Fruit fly (Drosophila melanogaster) S2 (cell line): ENCODE results near the gene CG32259.

ENCODE experiments used
- CG8478 ChIP-seq: fragments of >200 bp; optimal IDR thresholded peaks from 2 replicates; lab custom pipeline; 2018
- CTCF ChIP-seq, 2 experiments: fragments of >200 bp; optimal IDR thresholded peaks; 2 replicates each; lab custom pipeline; 2018

Gene CG32259

DNA sequence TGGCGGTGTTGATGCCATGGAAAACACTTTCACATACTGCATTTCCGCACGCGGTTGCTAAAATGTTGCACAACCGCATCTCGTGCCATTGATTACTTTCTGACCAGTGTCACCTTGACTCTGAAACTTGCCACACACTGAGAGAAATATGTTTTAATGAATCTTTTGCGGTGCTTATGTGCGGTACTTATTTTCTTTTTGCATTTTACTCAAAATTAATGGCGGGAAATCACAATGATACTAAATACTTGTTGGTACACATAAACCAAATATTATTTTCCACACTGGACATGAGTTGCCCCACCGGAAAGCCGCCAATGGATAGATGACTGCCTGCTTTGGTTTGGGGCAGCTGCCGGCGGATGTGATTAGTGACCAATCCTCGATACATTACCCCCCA lies 12.4 kb upstream of the CG32259 start:
- no peak for TF ChIP-seq CTCF (optimal IDR thresholded peaks at IDR 0.05; lab: Kevin White, UChicago)
- TF ChIP-seq CG8478 (lab: Kevin White, UChicago) = no peak

DNA sequence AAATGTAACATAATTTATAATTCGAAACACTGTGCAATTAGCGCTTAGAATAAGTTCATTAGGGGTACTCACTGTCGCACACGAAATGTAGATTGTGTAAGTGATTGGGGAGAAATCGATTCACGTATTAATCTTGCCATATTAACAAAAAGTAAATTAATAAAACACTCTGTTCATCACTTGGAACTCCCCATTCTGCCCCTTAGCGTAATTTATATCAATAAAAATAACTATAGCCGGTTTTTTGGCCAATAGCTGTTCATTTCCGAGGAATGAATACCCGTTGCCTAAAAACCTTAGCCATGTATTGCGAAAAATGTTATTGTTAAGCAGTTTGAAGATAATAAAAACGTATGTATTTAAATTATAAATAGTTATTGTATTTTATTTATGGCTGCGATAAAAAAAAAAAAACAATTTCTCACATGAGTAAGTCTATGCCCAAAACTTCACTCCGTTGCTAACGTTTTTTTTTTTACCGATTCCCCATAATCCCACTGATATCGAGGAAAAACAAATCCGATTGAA lies 9.8 kb upstream of the CG32259 start, which contains the start of gene Ugt305A1:
Gene Ugt305A1 (plus strand): TSS at position 478 of the 528 bp plus-strand sequence.
- TF ChIP-seq CTCF (optimal IDR thresholded peaks at IDR 0.05; lab: Kevin White, UChicago) (no peak), CG8478 (lab: Kevin White, UChicago) (no peak)

DNA sequence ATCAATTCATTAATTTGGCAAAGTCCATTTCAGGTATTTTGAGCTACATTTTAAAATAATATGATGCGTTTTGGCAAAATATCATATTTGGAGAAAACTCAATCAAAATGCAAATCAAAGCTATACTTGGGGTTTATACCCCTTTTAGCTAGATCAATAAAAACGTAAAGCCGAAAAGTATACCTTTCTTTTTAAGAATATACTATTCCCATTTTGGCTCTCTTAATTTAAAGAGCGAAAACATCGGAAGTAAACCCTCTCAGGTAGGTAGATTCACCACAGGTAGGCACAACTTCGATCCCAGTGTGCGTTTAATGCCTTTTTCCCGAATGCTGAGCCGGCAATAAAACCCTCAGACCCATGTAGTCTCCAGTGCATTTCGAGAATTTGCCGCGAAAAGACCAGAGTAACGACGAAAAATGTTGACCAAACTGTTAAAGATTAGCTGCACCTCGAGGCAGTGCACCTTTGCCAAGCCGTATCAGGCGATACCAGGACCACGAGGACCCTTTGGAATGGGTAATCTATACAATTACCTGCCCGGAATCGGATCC lies 7.2 kb upstream of the CG32259 start, which contains the start of gene dib:
Gene dib (plus strand): TSS at position 372 of the 554 bp plus-strand sequence.
- no peak for TF ChIP-seq CTCF (optimal IDR thresholded peaks at IDR 0.05; lab: Kevin White, UChicago)
- TF ChIP-seq CG8478 (lab: Kevin White, UChicago) = no peak

DNA sequence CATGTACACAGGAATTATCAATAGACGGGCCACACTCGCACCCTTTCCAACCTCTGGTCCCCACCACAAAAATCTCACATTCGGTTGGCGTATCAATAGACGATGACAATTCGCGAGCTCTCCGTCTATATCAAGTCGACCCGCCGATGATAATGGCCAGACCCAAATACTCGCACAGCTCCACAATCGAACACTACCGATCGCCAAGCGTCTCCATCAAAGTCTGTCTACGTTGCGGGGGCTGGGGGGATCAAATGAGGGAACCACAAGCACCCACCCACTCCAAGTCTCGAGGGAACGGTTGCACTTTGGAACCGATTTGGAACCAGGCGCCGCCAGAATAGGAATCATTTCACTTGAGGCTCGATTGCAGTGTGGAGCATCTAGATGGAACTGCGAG lies 801 bp upstream of the CG32259 start:
- no peak for TF ChIP-seq CTCF (optimal IDR thresholded peaks at IDR 0.05; lab: Kevin White, UChicago)
- no peak for TF ChIP-seq CG8478 (lab: Kevin White, UChicago)

DNA sequence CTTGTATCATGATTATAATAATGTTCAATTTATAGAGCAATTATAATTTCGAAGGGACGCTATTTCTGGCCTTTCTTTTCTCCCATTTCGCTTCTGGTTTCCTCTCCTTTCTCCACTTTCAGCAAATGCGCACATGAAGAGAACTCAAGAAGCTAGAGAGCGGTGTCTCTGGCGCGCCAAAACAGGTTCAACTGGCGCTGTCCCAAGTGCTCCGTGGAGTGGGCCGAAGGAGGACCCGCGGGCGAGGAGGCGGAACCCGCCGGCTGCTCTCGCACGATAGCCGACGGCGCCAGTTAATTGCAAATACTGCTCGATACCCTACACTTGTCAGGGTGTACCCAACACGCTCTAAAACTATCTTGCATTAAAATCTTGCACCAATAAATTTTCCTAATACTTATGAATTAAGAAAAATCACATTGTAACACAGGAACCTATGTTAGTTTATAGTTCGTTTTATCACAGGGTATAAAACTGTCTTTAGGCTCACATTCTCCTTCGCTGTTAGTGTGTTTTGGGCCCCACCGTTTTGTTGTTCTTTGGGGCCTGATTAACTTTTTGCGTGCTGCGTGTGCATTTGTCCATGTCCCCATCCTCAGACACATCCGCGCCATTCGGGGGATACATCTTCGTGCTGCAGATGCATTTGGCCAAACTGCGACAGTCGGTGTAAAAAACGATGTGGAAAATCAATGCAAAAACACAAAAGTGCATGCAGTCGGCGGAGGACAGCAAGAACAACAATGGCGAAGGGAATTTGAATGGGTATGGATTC lies 1.2 kb downstream of the CG32259 start:
- TF ChIP-seq CG8478 (lab: Kevin White, UChicago) (no peak), CTCF (optimal IDR thresholded peaks at IDR 0.05; lab: Kevin White, UChicago) (no peak)

DNA sequence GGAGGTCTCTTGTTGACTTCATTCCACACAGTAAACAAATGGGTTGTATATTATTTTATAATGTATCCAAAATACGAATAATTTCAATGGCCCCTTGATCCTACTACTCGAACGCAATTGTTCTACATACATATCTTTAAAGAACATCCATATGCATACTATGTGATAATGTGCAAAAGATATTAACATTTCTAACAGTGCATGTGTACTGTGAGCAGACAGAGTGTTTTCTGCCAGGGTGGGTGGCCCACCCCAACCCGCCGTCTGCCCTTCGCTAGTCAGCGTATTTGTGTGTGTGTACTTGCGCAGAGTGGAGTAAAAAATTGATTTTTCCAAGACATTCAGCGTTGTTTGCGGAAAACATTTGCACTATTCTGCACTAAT lies 1.8 kb downstream of the CG32259 start:
- TF ChIP-seq CG8478 (lab: Kevin White, UChicago) = no peak
- no peak for TF ChIP-seq CTCF (optimal IDR thresholded peaks at IDR 0.05; lab: Kevin White, UChicago)

DNA sequence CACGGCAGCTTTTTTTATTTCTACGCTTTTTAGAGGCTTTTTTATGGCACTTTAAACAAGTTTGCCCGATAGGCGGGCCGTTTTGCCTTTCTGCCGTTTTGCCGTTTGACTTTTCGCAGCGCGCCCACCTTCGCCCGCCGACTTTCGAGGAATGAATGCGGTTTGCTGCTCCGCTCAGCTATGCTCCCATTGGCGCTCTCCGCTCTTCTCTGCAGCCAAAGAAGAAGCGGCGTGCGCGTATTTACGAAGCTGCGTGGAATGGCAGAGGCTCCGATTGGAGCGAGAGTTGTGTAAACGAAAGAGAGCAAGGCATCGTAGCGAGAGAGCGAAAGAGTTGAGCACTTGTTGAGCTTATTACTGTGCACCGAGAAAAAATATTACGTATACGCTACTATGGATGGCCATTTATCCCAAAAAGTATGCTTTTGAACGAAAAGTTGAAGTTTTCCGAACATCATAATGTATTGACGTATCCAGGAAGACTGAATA lies 2.4 kb downstream of the CG32259 start, which contains the start of gene wit:
Gene wit (minus strand): TSS at position 157 of the 489 bp plus-strand sequence.
- no peak for TF ChIP-seq CG8478 (lab: Kevin White, UChicago)
- no peak for TF ChIP-seq CTCF (optimal IDR thresholded peaks at IDR 0.05; lab: Kevin White, UChicago)

DNA sequence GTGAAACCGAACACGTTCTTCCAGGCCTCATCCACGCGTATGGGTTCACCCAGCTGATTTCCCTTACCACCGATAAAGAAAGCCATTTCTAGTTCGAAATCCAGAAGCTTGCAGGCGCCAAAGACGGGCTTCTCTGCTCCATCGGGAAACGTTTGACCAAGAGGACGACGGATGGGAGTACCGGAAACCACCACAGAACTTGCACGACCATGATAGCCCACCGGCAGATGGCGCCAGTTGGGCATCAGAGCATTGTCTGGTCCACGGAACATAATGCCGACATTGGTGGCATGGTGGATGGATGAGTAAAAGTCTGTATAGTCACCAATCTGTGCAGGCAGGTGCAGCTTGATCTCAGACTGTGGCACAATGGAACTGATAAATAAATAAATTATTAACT lies 3.5 kb downstream of the CG32259 start:
- peak; percentile 74 to 76 for TF ChIP-seq CTCF (optimal IDR thresholded peaks at IDR 0.05; lab: Kevin White, UChicago)
- TF ChIP-seq CG8478 (lab: Kevin White, UChicago) = no peak

DNA sequence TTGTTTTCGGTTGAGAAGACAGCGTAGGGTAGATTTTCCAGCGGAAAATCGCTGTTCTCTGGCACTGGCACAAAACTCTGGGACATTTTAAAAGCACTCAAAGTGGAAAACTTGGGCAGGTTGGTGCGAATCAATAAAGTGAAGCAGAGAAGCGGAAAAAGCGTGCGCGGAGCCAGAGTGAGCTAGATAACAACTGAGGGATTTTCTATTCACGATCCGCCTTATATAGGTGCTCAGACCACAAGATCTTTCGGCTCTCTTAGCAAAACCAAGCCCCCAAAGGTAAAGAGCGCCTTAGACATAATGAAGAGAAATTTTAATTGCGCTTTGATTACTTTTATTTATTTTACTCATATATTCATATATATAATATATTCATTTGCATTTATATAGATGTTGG lies 4.6 kb downstream of the CG32259 start, which contains the start of gene Faa:
Gene Faa (minus strand): TSS at position 200 of the 400 bp plus-strand sequence.
- TF ChIP-seq CTCF (optimal IDR thresholded peaks at IDR 0.05; lab: Kevin White, UChicago) = no peak
- TF ChIP-seq CG8478 (lab: Kevin White, UChicago) = no peak

DNA sequence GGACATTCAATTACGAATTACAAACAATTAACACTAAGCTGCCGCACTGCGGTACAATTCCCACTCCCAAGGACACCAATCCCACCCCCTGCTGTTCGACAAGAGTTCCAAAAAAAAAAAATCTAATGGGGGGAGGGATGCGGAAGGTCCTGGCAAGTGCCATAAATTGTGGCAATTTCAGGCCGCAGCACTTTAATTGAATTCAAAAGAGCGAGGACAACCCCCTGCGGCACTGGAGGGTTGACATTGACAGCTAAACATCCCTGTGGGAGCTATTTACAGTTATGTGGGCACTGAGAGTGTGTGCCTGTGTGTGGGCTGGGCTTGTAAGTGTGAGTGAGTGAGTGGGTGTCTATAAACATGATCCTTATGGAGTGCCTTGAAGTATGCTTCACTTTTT lies 7.7 kb downstream of the CG32259 start:
- TF ChIP-seq CTCF (optimal IDR thresholded peaks at IDR 0.05; lab: Kevin White, UChicago) = no peak
- TF ChIP-seq CG8478 (lab: Kevin White, UChicago) = no peak

DNA sequence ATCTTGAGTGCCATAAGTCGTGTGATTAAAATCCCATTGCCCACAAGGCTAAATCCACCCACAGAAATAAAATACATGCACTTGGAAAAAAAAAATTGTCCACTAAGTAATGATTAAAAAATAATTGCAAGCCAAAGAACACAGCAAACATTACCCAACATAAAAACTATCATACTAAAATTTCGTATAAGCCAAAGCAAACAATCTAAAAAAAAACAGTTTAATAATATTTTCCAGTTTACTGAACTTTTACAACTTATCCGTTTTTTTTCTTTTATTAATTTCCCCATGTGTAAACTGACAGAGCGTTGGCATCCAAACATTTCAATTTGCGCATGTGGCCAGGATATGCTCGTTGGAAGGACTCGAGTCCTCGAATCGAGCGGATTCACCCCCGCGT lies 11.1 kb downstream of the CG32259 start:
- TF ChIP-seq CG8478 (lab: Kevin White, UChicago) = no peak
- no peak for TF ChIP-seq CTCF (optimal IDR thresholded peaks at IDR 0.05; lab: Kevin White, UChicago)

DNA sequence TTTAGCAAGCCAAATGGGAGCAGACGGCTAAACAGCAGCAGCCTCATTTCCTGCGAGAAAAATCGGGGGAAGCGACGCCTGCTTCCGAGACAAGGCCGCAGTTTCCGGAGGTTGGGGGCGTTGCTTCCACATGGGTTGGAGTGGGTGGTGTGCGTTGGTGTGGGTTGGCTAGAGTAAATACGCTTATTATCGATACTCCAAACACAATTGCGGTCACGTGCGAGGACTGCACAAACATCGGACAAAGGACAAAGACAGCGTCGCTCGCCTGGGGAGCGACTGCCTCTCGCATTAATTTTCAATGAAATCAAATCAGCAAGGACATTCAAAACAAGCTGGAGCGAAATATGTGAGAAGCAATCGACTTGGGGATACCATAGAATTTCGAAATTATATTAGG lies 12.1 kb downstream of the CG32259 start:
- TF ChIP-seq CTCF (optimal IDR thresholded peaks at IDR 0.05; lab: Kevin White, UChicago) (no peak), CG8478 (lab: Kevin White, UChicago) (no peak)

DNA sequence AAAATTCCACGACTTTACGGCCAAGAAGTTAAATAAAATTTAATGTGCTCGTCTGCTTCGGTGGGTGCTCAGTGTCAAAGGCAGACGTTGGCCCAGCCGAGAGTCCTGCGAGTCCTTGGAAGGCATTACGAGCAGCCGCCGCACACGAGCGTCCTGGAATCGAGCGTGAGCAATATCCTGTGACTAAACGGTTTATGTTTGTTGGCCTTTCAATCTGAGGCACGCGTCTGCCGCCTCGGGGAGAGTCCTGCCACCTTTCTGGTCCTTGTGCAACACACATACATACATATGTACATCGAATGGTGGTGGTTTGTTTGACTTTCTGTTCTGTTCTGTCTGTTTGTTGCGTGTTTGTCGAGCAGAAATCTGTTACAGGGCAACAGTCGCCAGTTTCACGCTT lies 14.3 kb downstream of the CG32259 start:
- TF ChIP-seq CTCF (optimal IDR thresholded peaks at IDR 0.05; lab: Kevin White, UChicago) (no peak), CG8478 (lab: Kevin White, UChicago) (no peak)

DNA sequence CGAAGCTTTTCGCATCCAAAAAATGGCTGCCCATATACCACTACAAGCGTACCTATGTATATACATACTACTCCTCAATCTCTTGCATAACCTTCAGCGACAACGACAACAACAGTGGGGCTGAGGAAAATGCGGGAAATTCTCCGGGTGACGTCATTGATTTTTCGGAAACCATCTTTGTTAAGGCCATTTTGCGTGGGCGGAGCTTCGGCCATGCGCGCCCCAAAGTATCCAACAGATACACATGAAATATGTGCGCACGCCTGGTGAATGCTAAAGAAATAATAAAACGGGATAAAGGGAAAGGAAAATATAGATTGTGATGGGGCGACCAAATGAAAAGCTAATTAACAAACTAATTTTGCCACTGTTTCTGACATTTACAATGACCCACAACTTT lies 16.7 kb downstream of the CG32259 start:
- TF ChIP-seq CTCF (optimal IDR thresholded peaks at IDR 0.05; lab: Kevin White, UChicago) (no peak), CG8478 (lab: Kevin White, UChicago) (no peak)

DNA sequence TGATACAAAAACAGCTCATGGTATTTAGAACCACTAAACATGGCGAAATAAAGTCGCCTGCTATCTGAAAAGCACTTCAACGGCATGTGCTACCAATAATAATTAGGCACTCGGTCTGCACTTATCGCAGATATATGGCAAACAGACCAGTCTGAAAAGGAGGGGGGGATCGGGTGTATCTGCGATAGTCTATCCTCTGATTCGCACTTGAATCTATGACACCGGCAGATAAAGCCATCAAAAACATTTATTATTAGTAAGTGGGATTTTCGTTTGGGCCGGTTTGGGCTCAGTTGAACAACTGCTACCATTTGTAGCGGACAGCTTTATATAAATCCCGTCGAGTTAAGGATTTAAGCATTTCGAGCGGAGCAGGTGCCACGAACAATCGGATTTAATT lies 18.1 kb downstream of the CG32259 start, which contains the start of gene CG14989:
Gene CG14989 (plus strand): TSS at position 301 of the 400 bp plus-strand sequence.
- TF ChIP-seq CG8478 (lab: Kevin White, UChicago) = no peak
- TF ChIP-seq CTCF (optimal IDR thresholded peaks at IDR 0.05; lab: Kevin White, UChicago) = no peak
